Fruit fly (Drosophila melanogaster): ENCODE results near the gene Cdk8.

dm6 chr3L:9850114-9850513, 11.6 kb upstream of the Cdk8 start:
- TF ChIP-seq CG8478 (optimal IDR thresholded peaks at IDR 0.05) (no peak), CTCF (optimal IDR thresholded peaks at IDR 0.05) (no peak)

All from S2 (cell line).